Worm (Caenorhabditis elegans): ENCODE measurements around the gene nlp-67.
"Not testable (repeated sequence)": the region's sequence is repeated elsewhere in the genome, so short reads cannot be mapped to it uniquely, and the experiment has no call there.

nlp-67 gene

DNA sequence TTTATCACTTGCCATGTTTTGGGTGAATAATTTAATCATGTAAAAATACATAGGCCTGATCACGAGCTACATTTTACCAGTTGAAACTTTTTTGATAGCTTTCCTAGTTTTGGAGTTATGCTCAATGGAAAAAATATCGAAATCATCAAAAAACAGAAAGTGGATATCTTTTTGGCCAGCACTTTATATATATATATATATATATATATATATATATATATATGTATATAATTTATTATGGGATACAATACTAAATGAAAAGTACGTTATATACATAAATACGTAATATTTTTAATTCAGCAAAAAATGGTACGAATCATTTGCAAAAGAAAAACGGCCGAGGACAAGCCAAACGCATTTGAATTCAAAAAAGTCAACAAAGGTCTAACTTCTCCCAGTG is 35.5 kb downstream of the nlp-67 start, which contains the start of gene F23A7.3:
TSS of gene F23A7.3 (plus strand) at position 301 of the 400 bp plus-strand sequence.
- TF ChIP-seq sem-2 (GFP tag; optimal IDR thresholded peaks at IDR 0.05); M03D4.4 (tag; optimal IDR thresholded peaks at IDR 0.05); ceh-39 (tag; optimal IDR thresholded peaks at IDR 0.05): not testable (repeated sequence)

DNA sequence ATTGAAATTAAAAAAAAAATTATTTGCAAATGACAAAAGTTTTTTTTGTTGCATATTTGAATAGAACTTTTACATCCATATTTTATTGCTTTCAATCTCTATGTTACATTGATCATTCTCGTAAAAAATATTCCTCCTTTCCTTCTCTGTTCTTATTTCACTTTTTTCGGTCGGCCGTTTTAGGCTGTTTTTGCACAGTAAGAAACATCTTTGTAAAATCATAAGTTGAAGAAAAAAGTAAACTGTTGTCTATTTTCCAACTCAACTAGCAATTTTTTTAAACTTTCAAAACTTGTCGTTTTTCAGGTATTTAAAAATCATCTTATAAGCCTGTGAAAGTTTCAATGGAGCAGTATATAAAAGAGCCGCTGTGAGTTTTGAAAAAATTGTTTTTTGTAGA is 44.5 kb downstream of the nlp-67 start, which contains the start of gene F23A7.5:
TSS of gene F23A7.5 (plus strand) at position 301 of the 400 bp plus-strand sequence.
- TF ChIP-seq unc-120 (tag; optimal IDR thresholded peaks at IDR 0.05; ENCODE audit: poor library complexity, severe bottlenecking), result no peak
